Worm (Caenorhabditis elegans): ENCODE results near the gene ucr-2.2.

DNA sequence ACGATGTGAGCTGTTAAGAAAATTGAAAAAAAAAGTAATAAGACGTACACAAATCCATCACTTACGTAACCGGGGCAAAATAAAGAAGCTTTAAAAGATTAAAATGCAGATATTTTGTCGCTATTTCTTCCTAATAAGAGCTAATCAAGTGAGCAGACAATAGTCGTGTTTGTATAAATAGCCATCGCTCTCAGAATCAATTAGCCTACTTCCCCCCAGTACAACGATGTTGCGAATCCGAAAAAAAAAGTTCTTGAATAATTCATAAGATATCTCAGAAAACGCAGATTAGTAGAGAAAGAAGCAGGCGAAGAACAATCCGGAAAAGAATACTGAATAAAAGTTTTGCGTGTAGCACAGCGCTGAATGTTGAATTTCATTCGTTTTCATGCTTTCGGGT, 41.6 kb downstream of the ucr-2.2 start:
- TF ChIP-seq F13H6.1 (tag; optimal IDR thresholded peaks at IDR 0.05) (no peak), elt-1 (tag; optimal IDR thresholded peaks at IDR 0.05) (no peak), nhr-237 (tag; optimal IDR thresholded peaks at IDR 0.05) (no peak), unc-62 (GFP tag; optimal IDR thresholded peaks at IDR 0.05) (no peak), nhr-6 (tag; optimal IDR thresholded peaks at IDR 0.05) (no peak), R02D3.7 (tag; optimal IDR thresholded peaks at IDR 0.05) (no peak), dmd-4 (tag; optimal IDR thresholded peaks at IDR 0.05) (no peak), blmp-1 (tag; optimal IDR thresholded peaks at IDR 0.05; ENCODE audit: insufficient read depth) (no peak)

All from whole organism, L2 larva.